Fruit fly (Drosophila melanogaster): ENCODE measurements around the gene CTCF.

CTCF gene

dm6 chr3L:7356386-7357117 lies at the start of gene CTCF:
TSS of gene CTCF (minus strand) at chr3L:7356713.
- TF ChIP-seq OdsH (GFP tag; optimal IDR thresholded peaks at IDR 0.05) (no peak), lz (GFP tag; optimal IDR thresholded peaks at IDR 0.05) (peak; percentile 58), CG7368 (GFP tag; optimal IDR thresholded peaks at IDR 0.05) (peak; percentile 10), CG8632 (GFP tag; optimal IDR thresholded peaks at IDR 0.05) (no peak), CG34406 (GFP tag; optimal IDR thresholded peaks at IDR 0.05) (no peak), CG11762 (GFP tag; optimal IDR thresholded peaks at IDR 0.05; ENCODE audit: insufficient read depth) (no peak), ss (GFP tag; optimal IDR thresholded peaks at IDR 0.05) (peak in 1 of 2 experiments; percentile 1), Hr38 (GFP tag; optimal IDR thresholded peaks at IDR 0.05) (no peak), topi (GFP tag; optimal IDR thresholded peaks at IDR 0.05) (peak; percentile 36), CG8119 (GFP tag; IDR thresholded peaks at IDR 0.05) (no peak), CG6792 (GFP tag; optimal IDR thresholded peaks at IDR 0.05) (no peak), Eip78C (GFP tag) (peak; percentile 71), CG15336 (GFP tag; IDR thresholded peaks at IDR 0.05) (no peak), CG6808 (GFP tag; optimal IDR thresholded peaks at IDR 0.05) (no peak), cyc (GFP tag; optimal IDR thresholded peaks at IDR 0.05) (peak; percentile 38), CG9139 (GFP tag; optimal IDR thresholded peaks at IDR 0.05) (no peak), eg (GFP tag; IDR thresholded peaks at IDR 0.05) (no peak), CG11902 (GFP tag; optimal IDR thresholded peaks at IDR 0.05) (no peak), CG1621 (tag; optimal IDR thresholded peaks at IDR 0.05) (peak; percentile 24), CG3919 (GFP tag; optimal IDR thresholded peaks at IDR 0.05) (peak; percentile 44), Eip75B (GFP tag; optimal IDR thresholded peaks at IDR 0.05) (no peak), Smox (GFP tag; optimal IDR thresholded peaks at IDR 0.05) (no peak), Sox14 (GFP tag; optimal IDR thresholded peaks at IDR 0.05) (peak; percentile 44), Hr39 (GFP tag; optimal IDR thresholded peaks at IDR 0.05) (no peak), CG10631 (GFP tag; optimal IDR thresholded peaks at IDR 0.05) (peak; percentile 1), vri (GFP tag; optimal IDR thresholded peaks at IDR 0.05) (no peak), CG31627 (GFP tag; optimal IDR thresholded peaks at IDR 0.05) (peak; percentile 43), pdm3 (GFP tag; optimal IDR thresholded peaks at IDR 0.05) (no peak), CG10669 (GFP tag; optimal IDR thresholded peaks at IDR 0.05) (no peak), esn (GFP tag; optimal IDR thresholded peaks at IDR 0.05) (peak; percentile 67), CG3032 (tag; optimal IDR thresholded peaks at IDR 0.05) (peak; percentile 56), net (GFP tag; optimal IDR thresholded peaks at IDR 0.05) (peak; percentile 6)

- no peak for TF ChIP-seq dac (GFP tag; optimal IDR thresholded peaks at IDR 0.05)
- no peak for TF ChIP-seq eg (GFP tag; IDR thresholded peaks at IDR 0.05)
- no peak for TF ChIP-seq lz (GFP tag; optimal IDR thresholded peaks at IDR 0.05)
- TF ChIP-seq salr (GFP tag; optimal IDR thresholded peaks at IDR 0.05) = no peak
- no peak for TF ChIP-seq CG4318 (GFP tag; optimal IDR thresholded peaks at IDR 0.05)
- no peak for TF ChIP-seq pdm3 (GFP tag; optimal IDR thresholded peaks at IDR 0.05)
- no peak for TF ChIP-seq Sox15 (GFP tag; optimal IDR thresholded peaks at IDR 0.05)
- TF ChIP-seq Met (GFP tag; optimal IDR thresholded peaks at IDR 0.05) = no peak
- no peak for TF ChIP-seq CG3919 (GFP tag; optimal IDR thresholded peaks at IDR 0.05)
Observed at dm6 chr3L:7404081-7404480, 47.6 kb upstream of the CTCF start, which contains the start of gene CG8560. TSS of gene CG8560 (minus strand) at chr3L:7404181.

DNA sequence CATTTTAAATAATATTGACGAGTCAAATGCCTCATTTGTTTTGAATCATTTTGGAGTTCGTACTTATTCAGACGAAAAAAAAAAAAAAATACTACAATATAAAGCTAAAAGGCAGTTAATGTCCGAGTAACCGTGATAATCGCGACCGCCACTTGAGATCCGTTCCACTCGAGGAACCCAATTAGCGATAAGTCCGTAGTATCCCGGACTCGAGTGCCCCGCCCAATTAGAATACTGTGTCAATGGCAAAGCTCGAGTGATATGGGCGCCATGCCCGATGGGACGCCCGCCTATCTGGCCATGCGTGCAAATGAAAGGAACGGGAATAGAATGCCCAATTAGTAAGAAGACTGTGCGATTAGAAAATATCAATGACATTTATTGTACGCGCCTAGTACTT lies 45.5 kb upstream of the CTCF start:
- no peak for TF ChIP-seq CG11762 (GFP tag; optimal IDR thresholded peaks at IDR 0.05; ENCODE audit: insufficient read depth)
- TF ChIP-seq ss (GFP tag; optimal IDR thresholded peaks at IDR 0.05) = no peak
- TF ChIP-seq Hr4 (GFP tag; optimal IDR thresholded peaks at IDR 0.05) = no peak
- TF ChIP-seq eg (GFP tag; IDR thresholded peaks at IDR 0.05) = no peak
- TF ChIP-seq CG31627 (GFP tag; optimal IDR thresholded peaks at IDR 0.05) = no peak
- TF ChIP-seq CG3032 (tag; optimal IDR thresholded peaks at IDR 0.05) = no peak
- no peak for TF ChIP-seq fd85E (GFP tag; optimal IDR thresholded peaks at IDR 0.05)
- no peak for TF ChIP-seq CG6792 (GFP tag; optimal IDR thresholded peaks at IDR 0.05)
- no peak for TF ChIP-seq esn (GFP tag; optimal IDR thresholded peaks at IDR 0.05)
- no peak for TF ChIP-seq dsx (GFP tag; optimal IDR thresholded peaks at IDR 0.05; ENCODE audit: poor library complexity, severe bottlenecking)
- no peak for TF ChIP-seq CG4318 (GFP tag; optimal IDR thresholded peaks at IDR 0.05)
- TF ChIP-seq salr (GFP tag; optimal IDR thresholded peaks at IDR 0.05) = no peak
